Worm (Caenorhabditis elegans) whole organism, early embryonic: Measurements from ENCODE around the gene Y69E1A.1.

Source experiments
- scrt-1 ChIP-seq: fragments of 200-800 bp; sonication (Bioruptor generic); IDR thresholded peaks from 2 replicates; pipeline ENCODE4 v1.3.6; 2022; ENCODE audit warnings: missing genetic modification characterization, missing compliant biosample characterization
- sea-1 ChIP-seq: fragments of 200-800 bp; sonication (Bioruptor generic); conservative IDR thresholded peaks from 2 replicates; pipeline ENCODE4 v1.3.6; 2022; ENCODE audit warnings: missing genetic modification characterization, missing compliant biosample characterization

ce11 chrIV:10913081-10913480, 35.6 kb downstream of the Y69E1A.1 start, which contains the start of gene ZK593.2:
- TF ChIP-seq sea-1, result no peak
- no peak for TF ChIP-seq scrt-1 (GFP tag; lab: Robert Waterston, UW)
